Fruit fly (Drosophila melanogaster): ENCODE measurements around the gene CG13965.

Gene CG13965

DNA sequence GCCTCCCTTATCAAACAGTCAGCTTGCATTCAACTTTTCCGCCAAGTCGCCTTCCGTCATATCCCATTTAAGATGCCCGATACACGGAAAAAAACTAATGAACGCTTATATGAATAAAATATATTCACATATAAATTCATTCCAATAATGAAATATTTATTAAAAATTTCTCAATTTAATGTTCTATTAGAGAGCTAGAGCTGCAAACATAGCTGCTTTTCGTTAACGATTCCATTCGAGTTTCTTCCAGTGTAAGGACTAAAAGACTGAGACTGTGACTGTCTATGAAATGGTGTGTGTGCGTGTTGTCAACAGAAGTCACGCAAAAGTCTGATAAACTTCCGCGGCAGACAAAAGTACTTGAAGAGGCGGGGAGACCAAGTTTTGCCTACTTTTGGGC lies 32.0 kb downstream of the CG13965 start:
- TF ChIP-seq CG5204 (GFP tag; optimal IDR thresholded peaks at IDR 0.05): no peak
- no peak for TF ChIP-seq Mnt (GFP tag; optimal IDR thresholded peaks at IDR 0.05)
- TF ChIP-seq toe (GFP tag; optimal IDR thresholded peaks at IDR 0.05): no peak
- no peak for TF ChIP-seq cic (GFP tag; optimal IDR thresholded peaks at IDR 0.05)
- TF ChIP-seq CG7101 (tag; optimal IDR thresholded peaks at IDR 0.05): no peak
- no peak for TF ChIP-seq CG14711 (tag; optimal IDR thresholded peaks at IDR 0.05)
- TF ChIP-seq CG11617 (GFP tag; optimal IDR thresholded peaks at IDR 0.05): no peak
- no peak for TF ChIP-seq bab1 (GFP tag; optimal IDR thresholded peaks at IDR 0.05)
- no peak for TF ChIP-seq pad (GFP tag; optimal IDR thresholded peaks at IDR 0.05)

DNA sequence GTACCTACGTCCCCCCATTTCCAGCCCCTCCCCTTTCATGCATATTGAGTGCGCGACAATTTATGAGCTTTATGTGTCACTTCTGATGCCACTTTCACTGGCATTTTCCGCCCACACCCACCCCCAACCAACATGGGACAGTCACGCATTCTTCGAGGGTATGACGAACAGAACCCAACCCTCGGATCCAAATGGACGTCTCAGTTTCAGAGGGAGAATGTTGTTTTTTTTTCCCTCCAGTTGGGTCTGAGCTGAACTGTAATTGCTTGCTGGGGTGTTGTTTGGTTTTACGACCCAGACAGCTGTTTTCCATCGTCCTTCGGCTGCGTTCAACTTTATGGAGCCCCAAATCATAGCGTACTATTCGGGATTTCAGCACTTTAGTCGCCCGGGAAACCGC lies 38.4 kb downstream of the CG13965 start:
- no peak for TF ChIP-seq CG1620 (GFP tag; optimal IDR thresholded peaks at IDR 0.05)

- no peak for TF ChIP-seq toe (GFP tag; optimal IDR thresholded peaks at IDR 0.05)
- TF ChIP-seq Crg-1 (GFP tag; optimal IDR thresholded peaks at IDR 0.05): no peak
- TF ChIP-seq cic (GFP tag; optimal IDR thresholded peaks at IDR 0.05): no peak
- TF ChIP-seq CG1620 (GFP tag; optimal IDR thresholded peaks at IDR 0.05): no peak
- TF ChIP-seq Hr96 (GFP tag; optimal IDR thresholded peaks at IDR 0.05): no peak
- TF ChIP-seq bab1 (GFP tag; optimal IDR thresholded peaks at IDR 0.05): no peak
- no peak for TF ChIP-seq ovo (GFP tag; optimal IDR thresholded peaks at IDR 0.05)
- no peak for TF ChIP-seq CG5204 (GFP tag; optimal IDR thresholded peaks at IDR 0.05)
- no peak for TF ChIP-seq Mnt (GFP tag; optimal IDR thresholded peaks at IDR 0.05)
Measured at dm6 chr2L:19917860-19918259, 44.3 kb downstream of the CG13965 start.

dm6 chr2L:19916982-19917381 lies 45.2 kb downstream of the CG13965 start:
- TF ChIP-seq CG7101 (tag; optimal IDR thresholded peaks at IDR 0.05): no peak
- TF ChIP-seq cnc (optimal IDR thresholded peaks at IDR 0.05): no peak
- TF ChIP-seq tj (GFP tag; optimal IDR thresholded peaks at IDR 0.05): no peak
- no peak for TF ChIP-seq CG33017 (tag; optimal IDR thresholded peaks at IDR 0.05)

DNA sequence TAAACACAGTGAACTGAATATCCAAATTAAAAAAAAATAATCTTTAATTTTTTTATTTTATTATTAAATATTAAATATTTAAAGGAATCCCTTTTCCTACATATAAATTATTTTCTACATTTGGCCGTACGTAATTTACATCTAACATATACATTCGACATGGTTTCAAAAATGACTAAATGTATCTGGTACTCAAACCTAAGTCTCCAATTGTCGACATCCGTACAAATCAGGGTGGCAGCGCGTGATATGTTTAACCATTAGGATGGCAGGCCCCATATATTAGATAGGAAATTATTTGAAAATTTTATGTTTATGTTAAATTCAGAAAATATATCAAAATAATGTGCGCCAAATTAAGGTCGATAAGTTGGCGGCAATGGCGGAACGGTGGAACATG lies 47.0 kb downstream of the CG13965 start:
- no peak for TF ChIP-seq Mnt (GFP tag; optimal IDR thresholded peaks at IDR 0.05)
- no peak for TF ChIP-seq CG7045 (GFP tag; optimal IDR thresholded peaks at IDR 0.05)
- no peak for TF ChIP-seq tj (GFP tag; optimal IDR thresholded peaks at IDR 0.05)
- TF ChIP-seq ovo (GFP tag; optimal IDR thresholded peaks at IDR 0.05): no peak
- no peak for TF ChIP-seq kay (GFP tag; ENCODE audit: borderline replicate concordance)
- no peak for TF ChIP-seq CG5204 (GFP tag; optimal IDR thresholded peaks at IDR 0.05)
- no peak for TF ChIP-seq cic (GFP tag; optimal IDR thresholded peaks at IDR 0.05)

- TF ChIP-seq cnc (optimal IDR thresholded peaks at IDR 0.05) (no peak), Crg-1 (GFP tag; optimal IDR thresholded peaks at IDR 0.05) (no peak), CG11617 (GFP tag; optimal IDR thresholded peaks at IDR 0.05) (no peak), Clk (GFP tag; optimal IDR thresholded peaks at IDR 0.05) (no peak), Mnt (GFP tag; optimal IDR thresholded peaks at IDR 0.05) (no peak), cic (GFP tag; optimal IDR thresholded peaks at IDR 0.05) (no peak), CG7045 (GFP tag; optimal IDR thresholded peaks at IDR 0.05) (no peak), ovo (GFP tag; optimal IDR thresholded peaks at IDR 0.05) (no peak), CG7101 (tag; optimal IDR thresholded peaks at IDR 0.05) (no peak), CG33017 (tag; optimal IDR thresholded peaks at IDR 0.05) (no peak), toe (GFP tag; optimal IDR thresholded peaks at IDR 0.05) (no peak), CG12768 (GFP tag; optimal IDR thresholded peaks at IDR 0.05) (no peak)
Measured at dm6 chr2L:19913416-19913815, 48.7 kb downstream of the CG13965 start, which contains the start of gene TotE. Gene TotE (minus strand): TSS chr2L:19913516.

- TF ChIP-seq cnc (optimal IDR thresholded peaks at IDR 0.05) (no peak), tj (GFP tag; optimal IDR thresholded peaks at IDR 0.05) (no peak), CG14711 (tag; optimal IDR thresholded peaks at IDR 0.05) (no peak), CG12768 (GFP tag; optimal IDR thresholded peaks at IDR 0.05) (no peak), CG7101 (tag; optimal IDR thresholded peaks at IDR 0.05) (no peak), pad (GFP tag; optimal IDR thresholded peaks at IDR 0.05) (no peak), CG1620 (GFP tag; optimal IDR thresholded peaks at IDR 0.05) (no peak), kay (GFP tag; ENCODE audit: borderline replicate concordance) (no peak), Mnt (GFP tag; optimal IDR thresholded peaks at IDR 0.05) (no peak), CG5204 (GFP tag; optimal IDR thresholded peaks at IDR 0.05) (no peak), Hr96 (GFP tag; optimal IDR thresholded peaks at IDR 0.05) (no peak), Crg-1 (GFP tag; optimal IDR thresholded peaks at IDR 0.05) (no peak), toe (GFP tag; optimal IDR thresholded peaks at IDR 0.05) (no peak), bab1 (GFP tag; optimal IDR thresholded peaks at IDR 0.05) (no peak), ovo (GFP tag; optimal IDR thresholded peaks at IDR 0.05) (no peak), Clk (GFP tag; optimal IDR thresholded peaks at IDR 0.05) (no peak), CG7045 (GFP tag; optimal IDR thresholded peaks at IDR 0.05) (no peak), CG33017 (tag; optimal IDR thresholded peaks at IDR 0.05) (no peak), CG11617 (GFP tag; optimal IDR thresholded peaks at IDR 0.05) (no peak)
Measured at dm6 chr2L:19912277-19912676, 49.9 kb downstream of the CG13965 start, which contains the start of gene TotF. Gene TotF (minus strand): TSS chr2L:19912377.
